Worm (Caenorhabditis elegans) whole organism, late embryonic: ENCODE measurements around the gene srh-80.

Source experiments
- C08G9.2 ChIP-seq: sonication (generic microtip); optimal IDR thresholded peaks from 2 replicates; lab custom pipeline; 2016; ENCODE audit warnings: mild to moderate bottlenecking, missing genetic modification characterization, moderate library complexity, missing compliant biosample characterization
- K02D7.2 ChIP-seq: sonication (generic microtip); optimal IDR thresholded peaks from 2 replicates; lab custom pipeline; 2017; ENCODE audit warnings: mild to moderate bottlenecking, missing genetic modification characterization, missing compliant biosample characterization
- T23F11.4 ChIP-seq: fragments of 200-800 bp; sonication (Bioruptor generic); optimal IDR thresholded peaks from 2 replicates; lab custom pipeline; 2018; ENCODE audit warnings: mild to moderate bottlenecking, missing genetic modification characterization, missing compliant biosample characterization
- Y22D7AL.16 ChIP-seq: sonication (generic microtip); optimal IDR thresholded peaks from 2 replicates; lab custom pipeline; 2016; ENCODE audit warnings: missing genetic modification characterization, missing compliant biosample characterization
- ceh-18 ChIP-seq: sonication (generic microtip); optimal IDR thresholded peaks from 2 replicates; lab custom pipeline; 2016; ENCODE audit warnings: missing genetic modification characterization, missing compliant biosample characterization
- ceh-19 ChIP-seq: fragments of 200-800 bp; sonication (Bioruptor generic); optimal IDR thresholded peaks from 2 replicates; lab custom pipeline; 2018; ENCODE audit warnings: mild to moderate bottlenecking, missing genetic modification characterization, missing compliant biosample characterization
- ceh-30 ChIP-seq: fragments of 150-350 bp; optimal IDR thresholded peaks from 2 replicates; lab custom pipeline; 2014; ENCODE audit warnings: missing biosample characterization, missing genetic modification characterization
- ceh-31 ChIP-seq: sonication (generic microtip); optimal IDR thresholded peaks from 2 replicates; lab custom pipeline; 2016; ENCODE audit warnings: missing genetic modification characterization, missing compliant biosample characterization
- ceh-45 ChIP-seq: fragments of 200-800 bp; sonication (Bioruptor generic); IDR thresholded peaks from 2 replicates; pipeline ENCODE4 v1.3.6; 2022; ENCODE audit warnings: missing genetic modification reagents, missing genetic modification characterization, missing compliant biosample characterization
- ceh-48 ChIP-seq: sonication (generic microtip); optimal IDR thresholded peaks from 2 replicates; lab custom pipeline; 2016; ENCODE audit warnings: missing genetic modification characterization, inconsistent platforms, missing compliant biosample characterization
- elt-2 ChIP-seq: sonication (generic microtip); optimal IDR thresholded peaks from 2 replicates; lab custom pipeline; 2016; ENCODE audit warnings: missing genetic modification reagents, missing genetic modification characterization, missing compliant biosample characterization
- elt-4 ChIP-seq: sonication (generic microtip); optimal IDR thresholded peaks from 2 replicates; lab custom pipeline; 2016; ENCODE audit warnings: missing genetic modification characterization, missing compliant biosample characterization
- eyg-1 ChIP-seq: sonication (generic microtip); optimal IDR thresholded peaks from 2 replicates; lab custom pipeline; 2016; ENCODE audit warnings: missing genotype, missing genetic modification characterization, missing compliant biosample characterization
- fkh-10 ChIP-seq: fragments of 150-350 bp; optimal IDR thresholded peaks from 2 replicates; lab custom pipeline; 2014; ENCODE audit warnings: missing biosample characterization, missing genetic modification reagents, missing genetic modification characterization
- fkh-6 ChIP-seq: sonication (generic microtip); optimal IDR thresholded peaks from 2 replicates; lab custom pipeline; 2016; ENCODE audit warnings: missing genetic modification characterization, missing compliant biosample characterization
- hlh-30 ChIP-seq: sonication (generic microtip); optimal IDR thresholded peaks from 2 replicates; lab custom pipeline; 2017; ENCODE audit warnings: antibody characterized with exemption, missing genetic modification characterization, missing compliant biosample characterization; ENCODE audit not compliant: insufficient read depth
- hlh-8 ChIP-seq: sonication (generic microtip); optimal IDR thresholded peaks from 2 replicates; lab custom pipeline; 2016; ENCODE audit warnings: missing genotype, missing genetic modification characterization, missing compliant biosample characterization
- lin-11 ChIP-seq: fragments of 200-800 bp; sonication (Bioruptor generic); optimal IDR thresholded peaks from 2 replicates; lab custom pipeline; 2018; ENCODE audit warnings: mild to moderate bottlenecking, missing genetic modification characterization, missing compliant biosample characterization
- mec-3 ChIP-seq: sonication (generic microtip); optimal IDR thresholded peaks from 2 replicates; lab custom pipeline; 2016; ENCODE audit warnings: borderline replicate concordance, missing genetic modification characterization, missing compliant biosample characterization
- nfya-1 ChIP-seq: sonication (generic microtip); optimal IDR thresholded peaks from 2 replicates; lab custom pipeline; 2017; ENCODE audit warnings: missing genetic modification characterization, mild to moderate bottlenecking, missing compliant biosample characterization, antibody characterized with exemption, moderate library complexity
- pag-3 ChIP-seq: sonication (generic microtip); optimal IDR thresholded peaks from 2 replicates; lab custom pipeline; 2016; ENCODE audit warnings: missing compliant biosample characterization, missing genetic modification characterization, borderline replicate concordance
- pat-9 ChIP-seq: fragments of 200-800 bp; sonication (Bioruptor generic); optimal IDR thresholded peaks from 2 replicates; lab custom pipeline; 2018; ENCODE audit warnings: mild to moderate bottlenecking, missing genetic modification characterization, moderate library complexity, missing compliant biosample characterization
- pax-1 ChIP-seq: fragments of 150-350 bp; optimal IDR thresholded peaks from 2 replicates; lab custom pipeline; 2014; ENCODE audit warnings: missing biosample characterization, missing genetic modification characterization
- pha-2 ChIP-seq: sonication (generic microtip); optimal IDR thresholded peaks from 2 replicates; lab custom pipeline; 2017; ENCODE audit warnings: mild to moderate bottlenecking, missing genetic modification characterization, missing compliant biosample characterization
- pqm-1 ChIP-seq: sonication (generic microtip); optimal IDR thresholded peaks from 2 replicates; lab custom pipeline; 2016; ENCODE audit warnings: missing genetic modification characterization, missing compliant biosample characterization
- pros-1 ChIP-seq: fragments of 150-350 bp; optimal IDR thresholded peaks from 2 replicates; lab custom pipeline; 2014; ENCODE audit warnings: missing biosample characterization, missing genetic modification reagents, missing genetic modification characterization
- rnt-1 ChIP-seq: sonication (generic microtip); optimal IDR thresholded peaks from 2 replicates; lab custom pipeline; 2016; ENCODE audit warnings: missing genetic modification characterization, missing compliant biosample characterization
- sdc-2 ChIP-seq: sonication (generic microtip); optimal IDR thresholded peaks from 2 replicates; lab custom pipeline; 2016; ENCODE audit warnings: missing genotype, missing genetic modification characterization, missing compliant biosample characterization
- sox-4 ChIP-seq: sonication (generic microtip); optimal IDR thresholded peaks from 2 replicates; lab custom pipeline; 2017; ENCODE audit warnings: mild to moderate bottlenecking, missing genetic modification characterization, inconsistent platforms, missing compliant biosample characterization
- tbx-7 ChIP-seq: sonication (generic microtip); optimal IDR thresholded peaks from 2 replicates; lab custom pipeline; 2016; ENCODE audit warnings: missing genotype, missing genetic modification characterization, missing compliant biosample characterization
- ttx-3 ChIP-seq: sonication (generic microtip); optimal IDR thresholded peaks from 2 replicates; lab custom pipeline; 2016; ENCODE audit warnings: missing genetic modification reagents, missing genetic modification characterization, missing compliant biosample characterization
- unc-3 ChIP-seq, 2 experiments: fragments of 200-800 bp in 1 of 2; sonication (Bioruptor generic) in 1 of 2; sonication (generic microtip) in 1 of 2; conservative IDR thresholded peaks in 1 of 2; optimal IDR thresholded peaks in 1 of 2; 2 replicates each; pipeline versions ENCODE4 v1.3.6 to Lab custom; 2016 to 2022; ENCODE audit warnings: missing compliant biosample characterization in 2 of 2, missing genetic modification characterization in 2 of 2, missing genetic modification reagents in 1 of 2
- zip-5 ChIP-seq: sonication (generic microtip); optimal IDR thresholded peaks from 2 replicates; lab custom pipeline; 2016; ENCODE audit warnings: missing genetic modification characterization, missing compliant biosample characterization

srh-80 gene

ce11 chrV:185694-186217 is 34.0 kb upstream of the srh-80 start, which contains the start of gene arid-1:
arid-1 (plus strand) TSS chrV:186167.
- no peak for TF ChIP-seq zip-5 (tag; lab: Kevin White, UChicago)
- TF ChIP-seq ceh-31 (tag; lab: Kevin White, UChicago), result peak; percentile 19
- no peak for TF ChIP-seq pag-3 (tag; lab: Kevin White, UChicago)
- peak; percentile 3 for TF ChIP-seq elt-2 (tag; lab: Kevin White, UChicago)
- peak; percentile 43 for TF ChIP-seq nfya-1
- peak; percentile 3 for TF ChIP-seq rnt-1 (tag; lab: Kevin White, UChicago)
- TF ChIP-seq, all 69 proteins: peak for 4

DNA sequence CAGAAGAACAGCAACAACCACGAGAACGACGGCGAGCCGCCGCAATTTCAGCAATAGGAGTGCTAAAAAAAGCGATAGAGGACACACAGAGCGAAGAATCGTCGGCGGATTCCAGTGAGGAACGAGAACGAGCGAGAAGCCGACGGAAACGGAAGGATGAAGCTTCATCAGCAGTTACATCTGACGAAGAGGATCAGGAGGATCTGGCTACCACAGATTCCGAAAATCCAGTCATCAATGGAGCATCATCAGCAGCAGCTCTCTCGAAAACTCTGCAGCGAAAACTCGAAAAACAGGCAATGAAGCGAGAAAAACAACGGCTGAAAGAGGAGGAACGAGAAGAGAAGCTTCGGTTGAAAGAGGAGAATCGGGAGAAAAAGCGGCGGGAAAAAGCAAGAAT is 30.3 kb upstream of the srh-80 start:
- TF ChIP-seq fkh-10 (GFP tag; lab: Kevin White, UChicago) (no peak), C08G9.2 (tag; lab: Kevin White, UChicago) (no peak), ceh-45 (no peak), hlh-8 (no peak), lin-11 (tag; lab: Kevin White, UChicago) (no peak), Y22D7AL.16 (tag; lab: Kevin White, UChicago) (no peak), hlh-30 (tag; lab: Kevin White, UChicago) (no peak), elt-4 (tag; lab: Kevin White, UChicago) (peak; percentile 76), nfya-1 (no peak), T23F11.4 (GFP tag; lab: Kevin White, UChicago) (no peak), fkh-6 (tag; lab: Kevin White, UChicago) (no peak), pat-9 (tag; lab: Kevin White, UChicago) (no peak), mec-3 (tag; lab: Kevin White, UChicago) (peak; percentile 66), ceh-18 (tag; lab: Kevin White, UChicago) (no peak), rnt-1 (tag; lab: Kevin White, UChicago) (no peak)
- TF ChIP-seq, all 69 proteins: peak for 2

DNA sequence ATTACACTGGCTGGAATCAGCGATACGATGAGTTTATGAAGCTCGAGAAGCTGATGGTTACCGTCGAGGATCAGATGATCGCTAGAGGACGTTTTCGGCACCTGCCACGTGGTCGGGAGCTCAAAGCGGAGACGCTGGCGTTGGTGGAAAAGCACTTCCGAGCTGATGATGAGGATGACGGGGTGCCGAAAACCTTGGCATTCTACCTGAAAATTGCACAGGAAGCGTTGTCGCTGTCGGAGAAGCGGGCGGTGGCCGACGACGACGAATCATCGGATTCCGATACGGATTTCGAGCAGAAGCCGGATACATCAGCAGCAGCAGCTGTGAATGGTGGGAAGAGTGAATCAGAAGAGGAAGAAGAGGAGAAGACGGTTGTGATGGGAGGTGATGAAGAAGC is 25.0 kb upstream of the srh-80 start:
- TF ChIP-seq pros-1 (no peak), elt-4 (tag; lab: Kevin White, UChicago) (peak; percentile 77), T23F11.4 (GFP tag; lab: Kevin White, UChicago) (no peak)

- no peak for TF ChIP-seq hlh-30 (tag; lab: Kevin White, UChicago)
- TF ChIP-seq pag-3 (tag; lab: Kevin White, UChicago), result no peak
- no peak for TF ChIP-seq ttx-3
- TF ChIP-seq ceh-19 (GFP tag; lab: Kevin White, UChicago), result no peak
- TF ChIP-seq ceh-48 (tag; lab: Kevin White, UChicago), result no peak
- TF ChIP-seq ceh-45, result no peak
- no peak for TF ChIP-seq C08G9.2 (tag; lab: Kevin White, UChicago)
- TF ChIP-seq nfya-1, result no peak
Measured at ce11 chrV:201300-201699, 18.4 kb upstream of the srh-80 start, which contains the start of gene trpp-1. trpp-1 (plus strand) TSS chrV:201600.

- TF ChIP-seq ceh-30 (no peak), K02D7.2 (no peak), zip-5 (tag; lab: Kevin White, UChicago) (no peak), elt-2 (tag; lab: Kevin White, UChicago) (no peak), pax-1 (tag; lab: Kevin White, UChicago) (no peak), unc-3 (GFP tag; conservative IDR thresholded peaks at IDR 0.05; lab: Robert Waterston, UW) (no peak), unc-3 (tag; optimal IDR thresholded peaks at IDR 0.05; lab: Kevin White, UChicago) (no peak), pqm-1 (tag; lab: Kevin White, UChicago) (no peak), elt-4 (tag; lab: Kevin White, UChicago) (no peak), tbx-7 (tag; lab: Kevin White, UChicago) (no peak), eyg-1 (tag; lab: Kevin White, UChicago) (no peak), sox-4 (tag; lab: Kevin White, UChicago) (no peak), sdc-2 (tag; lab: Kevin White, UChicago) (no peak), pha-2 (tag; lab: Kevin White, UChicago) (no peak), fkh-10 (GFP tag; lab: Kevin White, UChicago) (no peak), ceh-31 (tag; lab: Kevin White, UChicago) (no peak), ttx-3 (no peak)
- TF ChIP-seq, all 69 proteins: peak for 0
Measured at ce11 chrV:203855-204432, 15.8 kb upstream of the srh-80 start, which contains the start of gene lec-12. lec-12 (plus strand) TSS chrV:204382.
